Worm (Caenorhabditis elegans) whole organism, late embryonic: Measurements from ENCODE around the gene sam-4.

Experiments used
- F13H6.1 ChIP-seq: sonication (generic microtip); optimal IDR thresholded peaks from 2 replicates; lab custom pipeline; 2016; ENCODE audit warnings: missing genetic modification characterization, missing compliant biosample characterization
- K02D7.2 ChIP-seq: sonication (generic microtip); optimal IDR thresholded peaks from 2 replicates; lab custom pipeline; 2017; ENCODE audit warnings: mild to moderate bottlenecking, missing genetic modification characterization, missing compliant biosample characterization
- ama-1 ChIP-seq: fragments of 150-350 bp; optimal IDR thresholded peaks from 2 replicates; lab custom pipeline; 2014
- ceh-18 ChIP-seq: sonication (generic microtip); optimal IDR thresholded peaks from 2 replicates; lab custom pipeline; 2016; ENCODE audit warnings: missing genetic modification characterization, missing compliant biosample characterization
- ceh-22 ChIP-seq: sonication (generic microtip); optimal IDR thresholded peaks from 2 replicates; lab custom pipeline; 2017; ENCODE audit warnings: missing biosample characterization, missing genetic modification characterization
- ceh-24 ChIP-seq: sonication (generic microtip); optimal IDR thresholded peaks from 2 replicates; lab custom pipeline; 2016; ENCODE audit warnings: mild to moderate bottlenecking, missing genetic modification characterization, missing compliant biosample characterization
- ceh-30 ChIP-seq: fragments of 150-350 bp; optimal IDR thresholded peaks from 2 replicates; lab custom pipeline; 2014; ENCODE audit warnings: missing biosample characterization, missing genetic modification characterization
- ceh-31 ChIP-seq: sonication (generic microtip); optimal IDR thresholded peaks from 2 replicates; lab custom pipeline; 2016; ENCODE audit warnings: missing genetic modification characterization, missing compliant biosample characterization
- ceh-34 ChIP-seq: sonication (generic microtip); optimal IDR thresholded peaks from 2 replicates; lab custom pipeline; 2016; ENCODE audit warnings: mild to moderate bottlenecking, missing genetic modification characterization, missing compliant biosample characterization
- ceh-48 ChIP-seq: sonication (generic microtip); optimal IDR thresholded peaks from 2 replicates; lab custom pipeline; 2016; ENCODE audit warnings: missing genetic modification characterization, inconsistent platforms, missing compliant biosample characterization
- ceh-6 ChIP-seq: fragments of 200-800 bp; sonication (Bioruptor generic); optimal IDR thresholded peaks from 2 replicates; lab custom pipeline; 2018; ENCODE audit warnings: mild to moderate bottlenecking, missing genetic modification characterization, missing compliant biosample characterization
- ceh-9 ChIP-seq: sonication (generic microtip); optimal IDR thresholded peaks from 2 replicates; lab custom pipeline; 2016; ENCODE audit warnings: mild to moderate bottlenecking, missing genetic modification characterization, inconsistent platforms, missing compliant biosample characterization
- che-1 ChIP-seq: sonication (generic microtip); optimal IDR thresholded peaks from 2 replicates; lab custom pipeline; 2016; ENCODE audit warnings: mild to moderate bottlenecking, missing genetic modification characterization, missing compliant biosample characterization
- dmd-4 ChIP-seq: sonication (generic microtip); optimal IDR thresholded peaks from 2 replicates; lab custom pipeline; 2016; ENCODE audit warnings: borderline replicate concordance, missing genetic modification characterization, missing compliant biosample characterization
- elt-4 ChIP-seq: sonication (generic microtip); optimal IDR thresholded peaks from 2 replicates; lab custom pipeline; 2016; ENCODE audit warnings: missing genetic modification characterization, missing compliant biosample characterization
- eyg-1 ChIP-seq: sonication (generic microtip); optimal IDR thresholded peaks from 2 replicates; lab custom pipeline; 2016; ENCODE audit warnings: missing genotype, missing genetic modification characterization, missing compliant biosample characterization
- fkh-10 ChIP-seq: fragments of 150-350 bp; optimal IDR thresholded peaks from 2 replicates; lab custom pipeline; 2014; ENCODE audit warnings: missing biosample characterization, missing genetic modification reagents, missing genetic modification characterization
- hlh-15 ChIP-seq: sonication (generic microtip); optimal IDR thresholded peaks from 2 replicates; lab custom pipeline; 2016; ENCODE audit warnings: missing genetic modification characterization, missing compliant biosample characterization
- hlh-30 ChIP-seq: sonication (generic microtip); optimal IDR thresholded peaks from 2 replicates; lab custom pipeline; 2017; ENCODE audit warnings: antibody characterized with exemption, missing genetic modification characterization, missing compliant biosample characterization; ENCODE audit not compliant: insufficient read depth
- hlh-6 ChIP-seq: sonication (generic microtip); optimal IDR thresholded peaks from 2 replicates; lab custom pipeline; 2016; ENCODE audit warnings: missing genotype, missing genetic modification characterization, missing compliant biosample characterization
- lim-6 ChIP-seq: sonication (generic microtip); optimal IDR thresholded peaks from 2 replicates; lab custom pipeline; 2016; ENCODE audit warnings: missing genetic modification characterization, missing compliant biosample characterization
- lin-11 ChIP-seq: fragments of 200-800 bp; sonication (Bioruptor generic); optimal IDR thresholded peaks from 2 replicates; lab custom pipeline; 2018; ENCODE audit warnings: mild to moderate bottlenecking, missing genetic modification characterization, missing compliant biosample characterization
- mec-3 ChIP-seq: sonication (generic microtip); optimal IDR thresholded peaks from 2 replicates; lab custom pipeline; 2016; ENCODE audit warnings: borderline replicate concordance, missing genetic modification characterization, missing compliant biosample characterization
- nhr-232 ChIP-seq: sonication (generic microtip); optimal IDR thresholded peaks from 2 replicates; lab custom pipeline; 2016; ENCODE audit warnings: missing genetic modification characterization, missing compliant biosample characterization
- odd-2 ChIP-seq: sonication (generic microtip); optimal IDR thresholded peaks from 2 replicates; lab custom pipeline; 2017; ENCODE audit warnings: antibody characterized with exemption, mild to moderate bottlenecking, missing genetic modification characterization, missing compliant biosample characterization
- pat-9 ChIP-seq: fragments of 200-800 bp; sonication (Bioruptor generic); optimal IDR thresholded peaks from 2 replicates; lab custom pipeline; 2018; ENCODE audit warnings: mild to moderate bottlenecking, missing genetic modification characterization, moderate library complexity, missing compliant biosample characterization
- pax-1 ChIP-seq: fragments of 150-350 bp; optimal IDR thresholded peaks from 2 replicates; lab custom pipeline; 2014; ENCODE audit warnings: missing biosample characterization, missing genetic modification characterization
- pha-2 ChIP-seq: sonication (generic microtip); optimal IDR thresholded peaks from 2 replicates; lab custom pipeline; 2017; ENCODE audit warnings: mild to moderate bottlenecking, missing genetic modification characterization, missing compliant biosample characterization
- pqm-1 ChIP-seq: sonication (generic microtip); optimal IDR thresholded peaks from 2 replicates; lab custom pipeline; 2016; ENCODE audit warnings: missing genetic modification characterization, missing compliant biosample characterization
- pros-1 ChIP-seq: fragments of 150-350 bp; optimal IDR thresholded peaks from 2 replicates; lab custom pipeline; 2014; ENCODE audit warnings: missing biosample characterization, missing genetic modification reagents, missing genetic modification characterization
- syd-9 ChIP-seq: sonication (generic microtip); optimal IDR thresholded peaks from 2 replicates; lab custom pipeline; 2016; ENCODE audit warnings: mild to moderate bottlenecking, missing genetic modification characterization, moderate library complexity, missing compliant biosample characterization
- tbx-7 ChIP-seq: sonication (generic microtip); optimal IDR thresholded peaks from 2 replicates; lab custom pipeline; 2016; ENCODE audit warnings: missing genotype, missing genetic modification characterization, missing compliant biosample characterization
- ttx-3 ChIP-seq: sonication (generic microtip); optimal IDR thresholded peaks from 2 replicates; lab custom pipeline; 2016; ENCODE audit warnings: missing genetic modification reagents, missing genetic modification characterization, missing compliant biosample characterization
- unc-3 ChIP-seq, 2 experiments: fragments of 200-800 bp in 1 of 2; sonication (Bioruptor generic) in 1 of 2; sonication (generic microtip) in 1 of 2; conservative IDR thresholded peaks in 1 of 2; optimal IDR thresholded peaks in 1 of 2; 2 replicates each; pipeline versions ENCODE4 v1.3.6 to Lab custom; 2016 to 2022; ENCODE audit warnings: missing compliant biosample characterization in 2 of 2, missing genetic modification characterization in 2 of 2, missing genetic modification reagents in 1 of 2

The sam-4 gene

DNA sequence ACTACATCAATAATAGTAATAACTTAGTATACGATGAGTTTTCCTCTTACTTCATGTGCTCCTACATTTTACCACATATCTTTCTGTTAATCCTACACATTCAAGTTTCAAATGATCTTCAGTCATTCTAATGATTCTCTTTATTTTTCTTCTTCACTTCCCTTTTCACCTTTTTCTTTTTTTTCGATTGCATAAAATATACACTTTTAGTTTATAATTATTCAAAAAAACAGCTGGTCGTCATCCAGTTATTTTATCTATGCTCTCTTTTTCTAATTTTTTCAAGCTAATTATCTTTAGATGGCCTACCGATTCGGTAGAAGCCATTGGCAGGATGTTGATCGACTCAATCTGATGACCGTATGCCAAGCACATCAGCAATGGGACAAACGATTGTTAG is 5.1 kb upstream of the sam-4 start, which contains the start of gene F59E12.1:
Gene F59E12.1 (plus strand): TSS at position 301 of the 400 bp plus-strand sequence.
- TF ChIP-seq che-1 (no peak), ama-1 (lab: Kevin White, UChicago) (no peak), ceh-9 (tag; lab: Kevin White, UChicago) (no peak), odd-2 (tag; lab: Kevin White, UChicago) (no peak), K02D7.2 (tag; lab: Kevin White, UChicago) (no peak), ceh-24 (tag; lab: Kevin White, UChicago) (no peak), ceh-48 (tag; lab: Kevin White, UChicago) (no peak), pax-1 (tag; lab: Kevin White, UChicago) (no peak), lim-6 (tag; lab: Kevin White, UChicago) (no peak), hlh-15 (tag; lab: Kevin White, UChicago) (no peak)

DNA sequence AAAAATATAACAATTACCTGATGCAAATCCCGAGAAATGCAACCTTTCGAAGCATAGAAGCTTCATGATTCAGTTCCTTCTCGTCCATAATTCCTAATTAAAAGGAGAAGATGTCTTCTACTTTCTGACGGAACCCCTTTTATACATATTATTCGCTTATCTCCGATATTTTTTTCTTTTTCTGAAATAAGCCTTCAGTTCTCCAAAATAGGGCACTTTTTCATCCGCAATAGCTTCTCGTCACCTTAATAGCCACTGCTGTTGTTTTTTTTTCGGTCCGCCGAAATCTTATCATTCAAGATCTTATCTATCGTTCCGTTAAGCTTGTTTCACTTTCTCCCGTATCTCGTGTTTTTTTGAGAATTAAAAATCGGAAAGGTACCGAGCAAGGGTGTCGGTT is 3.2 kb upstream of the sam-4 start, which contains the start of gene bli-2:
Gene bli-2 (minus strand): TSS at position 101 of the 400 bp plus-strand sequence.
- TF ChIP-seq F13H6.1 (tag; lab: Kevin White, UChicago) (no peak), pros-1 (tag; lab: Kevin White, UChicago) (no peak), che-1 (no peak)

DNA sequence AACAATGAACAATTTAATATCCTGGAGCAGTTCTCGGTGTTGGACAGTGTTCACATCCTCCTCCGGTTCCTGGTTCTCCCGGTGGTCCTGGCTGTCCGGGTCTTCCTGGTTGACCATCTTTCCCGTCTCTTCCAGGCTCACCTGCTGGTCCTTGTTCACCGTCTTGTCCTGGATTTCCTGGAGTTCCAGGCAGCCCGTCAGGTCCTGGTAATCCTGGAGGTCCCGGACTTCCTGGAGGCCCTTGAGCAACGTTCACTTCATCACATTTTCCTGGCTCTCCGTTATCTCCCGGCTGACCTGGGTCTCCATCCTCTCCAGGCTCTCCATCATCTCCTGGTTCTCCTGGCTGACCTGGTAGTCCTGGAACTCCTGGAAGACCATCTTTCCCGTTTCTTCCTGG is 2.3 kb upstream of the sam-4 start:
- no peak for TF ChIP-seq ceh-30 (tag; lab: Kevin White, UChicago)

DNA sequence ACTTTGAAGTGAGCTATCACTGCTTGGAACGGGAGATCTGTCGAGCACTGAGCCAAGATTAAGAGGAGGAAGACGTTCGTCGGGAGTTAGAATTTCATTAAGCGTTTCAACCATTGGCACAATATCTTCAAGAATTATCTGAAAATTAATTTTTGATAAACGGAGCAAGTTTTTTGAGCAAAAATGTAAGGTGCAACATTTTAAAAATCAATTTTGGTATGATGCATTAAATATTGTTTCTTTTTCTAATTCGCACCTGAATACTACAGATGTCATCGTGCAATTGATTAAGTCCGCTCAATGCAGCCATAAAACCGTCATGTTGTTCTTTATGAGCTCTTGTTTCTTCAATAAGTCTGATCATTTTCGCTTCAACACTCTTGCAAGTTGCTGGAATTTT is 814 bp downstream of the sam-4 start, which contains the start of gene ddl-1:
Gene ddl-1 (minus strand): TSS at position 101 of the 400 bp plus-strand sequence.
- TF ChIP-seq ttx-3 (tag; lab: Kevin White, UChicago) (no peak), ceh-6 (GFP tag; lab: Kevin White, UChicago) (no peak), eyg-1 (tag; lab: Kevin White, UChicago) (no peak), lin-11 (tag; lab: Kevin White, UChicago) (no peak), unc-3 (GFP tag; conservative IDR thresholded peaks at IDR 0.05; lab: Robert Waterston, UW) (no peak), unc-3 (tag; optimal IDR thresholded peaks at IDR 0.05; lab: Kevin White, UChicago) (no peak), odd-2 (tag; lab: Kevin White, UChicago) (no peak), pha-2 (no peak), pat-9 (tag; lab: Kevin White, UChicago) (no peak), dmd-4 (tag; lab: Kevin White, UChicago) (no peak)
- TF ChIP-seq, all 69 proteins: peak for 0

DNA sequence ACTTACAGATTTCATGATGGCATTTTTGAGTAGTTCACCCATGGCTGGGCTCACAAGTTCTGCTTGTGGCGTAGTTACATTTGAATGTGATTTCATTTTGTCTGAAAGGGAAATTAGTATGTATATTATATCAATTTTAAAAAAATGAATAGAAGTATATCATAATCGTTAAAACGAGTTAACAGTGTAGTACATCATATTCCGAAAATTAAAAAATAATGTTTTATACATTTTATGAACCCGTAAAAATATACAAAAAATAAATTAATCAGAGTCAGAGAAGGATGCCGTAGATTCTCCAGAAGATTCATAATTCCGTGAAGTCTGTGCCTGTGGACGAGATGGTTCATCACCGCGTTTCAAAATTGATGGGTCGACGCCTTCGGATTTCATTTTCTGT is 2.1 kb downstream of the sam-4 start, which contains the start of gene F59E12.9:
Gene F59E12.9 (minus strand): TSS at position 101 of the 400 bp plus-strand sequence.
- no peak for TF ChIP-seq elt-4 (tag; lab: Kevin White, UChicago)
- TF ChIP-seq ceh-34 (tag; lab: Kevin White, UChicago) = no peak
- no peak for TF ChIP-seq fkh-10
- no peak for TF ChIP-seq mec-3 (tag; lab: Kevin White, UChicago)
- TF ChIP-seq pqm-1 (tag; lab: Kevin White, UChicago) = no peak
- TF ChIP-seq nhr-232 (tag; lab: Kevin White, UChicago) = no peak
- no peak for TF ChIP-seq hlh-6 (tag; lab: Kevin White, UChicago)
- TF ChIP-seq hlh-30 (tag; lab: Kevin White, UChicago) = no peak
- no peak for TF ChIP-seq tbx-7
- TF ChIP-seq ceh-18 (tag; lab: Kevin White, UChicago) = no peak
- TF ChIP-seq lin-11 (tag; lab: Kevin White, UChicago) = no peak
- no peak for TF ChIP-seq ceh-9 (tag; lab: Kevin White, UChicago)
- no peak for TF ChIP-seq lim-6 (tag; lab: Kevin White, UChicago)
- TF ChIP-seq ceh-22 (tag; lab: Kevin White, UChicago) = no peak
- TF ChIP-seq syd-9 (tag; lab: Kevin White, UChicago) = no peak
- no peak for TF ChIP-seq ceh-31 (tag; lab: Kevin White, UChicago)
